Worm (Caenorhabditis elegans): ENCODE measurements around the gene mup-2.
A peak's percentile ranks its signal among the peaks of the same experiment; 100 is the strongest.

- no peak for TF ChIP-seq lin-39 (tag; optimal IDR thresholded peaks at IDR 0.05)
- no peak for TF ChIP-seq skn-1 (tag; optimal IDR thresholded peaks at IDR 0.05)
- TF ChIP-seq fos-1 (tag; optimal IDR thresholded peaks at IDR 0.05): peak; percentile 37
- no peak for TF ChIP-seq ztf-4 (tag; optimal IDR thresholded peaks at IDR 0.05)
- no peak for TF ChIP-seq crh-2 (tag; optimal IDR thresholded peaks at IDR 0.05)
Observed at ce11 chrX:6377634-6378288, 32.3 kb downstream of the mup-2 start, which contains the start of gene lmp-1.
